Worm (Caenorhabditis elegans) whole organism, L1 larva: ENCODE results near the gene ZC190.5.
A peak's percentile ranks its signal among the peaks of the same experiment; 100 is the strongest.

Source experiments
- C16A3.4 ChIP-seq: fragments of 150-350 bp; optimal IDR thresholded peaks from 2 replicates; lab custom pipeline; 2014; ENCODE audit warnings: missing biosample characterization, missing genetic modification characterization
- Y116A8C.19 ChIP-seq: sonication (generic microtip); optimal IDR thresholded peaks from 2 replicates; lab custom pipeline; 2016; ENCODE audit warnings: missing compliant biosample characterization, missing genetic modification characterization, borderline replicate concordance
- alr-1 ChIP-seq: fragments of 200-800 bp; sonication (Bioruptor generic); optimal IDR thresholded peaks from 2 replicates; lab custom pipeline; 2018; ENCODE audit warnings: borderline replicate concordance, mild to moderate bottlenecking, missing genetic modification characterization, missing compliant biosample characterization
- ama-1 ChIP-seq: fragments of 150-350 bp; optimal IDR thresholded peaks from 2 replicates; lab custom pipeline; 2014
- blmp-1 ChIP-seq: fragments of 150-350 bp; optimal IDR thresholded peaks from 2 replicates; lab custom pipeline; 2014; ENCODE audit warnings: missing biosample characterization, missing genetic modification characterization
- ceh-63 ChIP-seq: fragments of 200-800 bp; sonication (Bioruptor generic); optimal IDR thresholded peaks from 2 replicates; lab custom pipeline; 2018; ENCODE audit warnings: mild to moderate bottlenecking, missing genetic modification characterization, missing compliant biosample characterization
- ceh-90 ChIP-seq: sonication (generic microtip); optimal IDR thresholded peaks from 2 replicates; lab custom pipeline; 2016; ENCODE audit warnings: missing genetic modification characterization, missing compliant biosample characterization
- ces-1 ChIP-seq: fragments of 150-350 bp; optimal IDR thresholded peaks from 2 replicates; lab custom pipeline; 2014; ENCODE audit warnings: missing biosample characterization, missing genetic modification reagents, missing genetic modification characterization
- efl-1 ChIP-seq, 4 experiments: fragments of 150-350 bp; optimal IDR thresholded peaks in 3 of 4; peaks in 1 of 4; 1 replicate in 1 of 4; 2 replicates in 3 of 4; lab custom pipeline; 2014; ENCODE audit warnings: missing biosample characterization in 2 of 4, missing genetic modification characterization in 2 of 4, missing genetic modification reagents in 2 of 4
- egl-13 ChIP-seq: sonication (generic microtip); optimal IDR thresholded peaks from 2 replicates; lab custom pipeline; 2016; ENCODE audit warnings: missing genotype, missing genetic modification reagents, missing genetic modification characterization, missing compliant biosample characterization
- elt-2 ChIP-seq: sonication (generic microtip); optimal IDR thresholded peaks from 2 replicates; lab custom pipeline; 2016; ENCODE audit warnings: missing genetic modification characterization, mild to moderate bottlenecking, inconsistent platforms, missing compliant biosample characterization, missing genetic modification reagents
- elt-3 ChIP-seq, 6 experiments: fragments of 150-350 bp in 1 of 6; sonication (generic microtip); optimal IDR thresholded peaks; 2 replicates each; lab custom pipeline; 2017 to 2018; ENCODE audit warnings: missing biosample characterization in 6 of 6, missing genetic modification characterization in 6 of 6, inconsistent platforms in 1 of 6
- fkh-8 ChIP-seq: sonication (generic microtip); optimal IDR thresholded peaks from 2 replicates; lab custom pipeline; 2016; ENCODE audit warnings: mild to moderate bottlenecking, missing genetic modification characterization, missing compliant biosample characterization
- grh-1 ChIP-seq: fragments of 200-800 bp; sonication (Bioruptor generic); IDR thresholded peaks from 2 replicates; pipeline ENCODE4 v1.3.6; 2022; ENCODE audit warnings: missing genetic modification reagents, missing genetic modification characterization, missing compliant biosample characterization
- irx-1 ChIP-seq: sonication (generic microtip); optimal IDR thresholded peaks from 2 replicates; lab custom pipeline; 2016; ENCODE audit warnings: missing genetic modification characterization, missing compliant biosample characterization
- isw-1 ChIP-seq: fragments of 200-800 bp; sonication (Bioruptor generic); IDR thresholded peaks from 2 replicates; pipeline ENCODE4 v1.3.6; 2022; ENCODE audit warnings: missing genetic modification characterization, missing compliant biosample characterization
- jun-1 ChIP-seq: fragments of 150-350 bp; optimal IDR thresholded peaks from 2 replicates; lab custom pipeline; 2014; ENCODE audit warnings: missing biosample characterization, missing genetic modification reagents, missing genetic modification characterization
- lin-13 ChIP-seq: fragments of 150-350 bp; optimal IDR thresholded peaks from 2 replicates; lab custom pipeline; 2014; ENCODE audit warnings: missing biosample characterization, missing genetic modification reagents, missing genetic modification characterization
- lin-14 ChIP-seq: fragments of 200-800 bp; sonication (Bioruptor generic); optimal IDR thresholded peaks from 2 replicates; lab custom pipeline; 2018; ENCODE audit warnings: mild to moderate bottlenecking, missing genetic modification characterization, moderate library complexity, missing compliant biosample characterization
- lin-35 ChIP-seq, 2 experiments: fragments of 150-350 bp; optimal IDR thresholded peaks; 2 replicates each; lab custom pipeline; 2014; ENCODE audit warnings: missing biosample characterization in 2 of 2, missing genetic modification characterization in 2 of 2, missing genetic modification reagents in 2 of 2
- lsy-2 ChIP-seq, 2 experiments: fragments of 150-350 bp; optimal IDR thresholded peaks; 2 replicates each; lab custom pipeline; 2014; ENCODE audit warnings: missing biosample characterization in 2 of 2, missing genetic modification characterization in 2 of 2
- mdl-1 ChIP-seq, 2 experiments: fragments of 150-350 bp; optimal IDR thresholded peaks; 2 replicates each; lab custom pipeline; 2014 to 2017; ENCODE audit warnings: missing biosample characterization in 2 of 2, missing genetic modification characterization in 2 of 2, inconsistent platforms in 1 of 2
- mep-1 ChIP-seq: fragments of 150-350 bp; optimal IDR thresholded peaks from 2 replicates; lab custom pipeline; 2014; ENCODE audit warnings: missing biosample characterization, missing genetic modification characterization
- nhr-11 ChIP-seq: fragments of 150-350 bp; optimal IDR thresholded peaks from 2 replicates; lab custom pipeline; 2014; ENCODE audit warnings: missing biosample characterization, missing genetic modification characterization
- nhr-12 ChIP-seq: sonication (generic microtip); optimal IDR thresholded peaks from 2 replicates; lab custom pipeline; 2017; ENCODE audit warnings: missing biosample characterization, missing genetic modification characterization
- nhr-19 ChIP-seq: fragments of 200-800 bp; sonication (Bioruptor generic); conservative IDR thresholded peaks from 2 replicates; pipeline ENCODE4 v1.3.6; 2022; ENCODE audit warnings: missing genetic modification characterization, missing compliant biosample characterization
- nhr-20 ChIP-seq: sonication (generic microtip); optimal IDR thresholded peaks from 2 replicates; lab custom pipeline; 2016; ENCODE audit warnings: mild to moderate bottlenecking, missing genetic modification characterization, missing compliant biosample characterization
- nhr-237 ChIP-seq: fragments of 150-350 bp; optimal IDR thresholded peaks from 2 replicates; lab custom pipeline; 2014; ENCODE audit warnings: missing biosample characterization, missing genetic modification characterization
- nhr-47 ChIP-seq: sonication (generic microtip); optimal IDR thresholded peaks from 2 replicates; lab custom pipeline; 2016; ENCODE audit warnings: mild to moderate bottlenecking, missing genetic modification characterization, moderate library complexity, missing compliant biosample characterization
- nhr-71 ChIP-seq: sonication (generic microtip); optimal IDR thresholded peaks from 2 replicates; lab custom pipeline; 2016; ENCODE audit warnings: mild to moderate bottlenecking, missing genetic modification characterization, moderate library complexity, missing compliant biosample characterization
- nhr-76 ChIP-seq: sonication (generic microtip); optimal IDR thresholded peaks from 2 replicates; lab custom pipeline; 2017; ENCODE audit warnings: missing biosample characterization, missing genetic modification characterization
- nhr-85 ChIP-seq: sonication (generic microtip); peaks from one replicate; lab custom pipeline; 2016; ENCODE audit warnings: missing genetic modification characterization, inconsistent platforms, missing compliant biosample characterization
- nhr-90 ChIP-seq: sonication (generic microtip); optimal IDR thresholded peaks from 2 replicates; lab custom pipeline; 2016; ENCODE audit warnings: mild to moderate bottlenecking, missing genetic modification characterization, missing compliant biosample characterization; ENCODE audit not compliant: poor library complexity
- pax-3 ChIP-seq: fragments of 200-800 bp; sonication (Bioruptor generic); optimal IDR thresholded peaks from 2 replicates; lab custom pipeline; 2018; ENCODE audit warnings: mild to moderate bottlenecking, missing genetic modification characterization, moderate library complexity, missing compliant biosample characterization
- pqm-1 ChIP-seq: sonication (generic microtip); optimal IDR thresholded peaks from 3 replicates; lab custom pipeline; 2017; ENCODE audit warnings: missing biosample characterization, missing genetic modification characterization
- rnt-1 ChIP-seq: sonication (generic microtip); optimal IDR thresholded peaks from 2 replicates; lab custom pipeline; 2016; ENCODE audit warnings: mild to moderate bottlenecking, missing genetic modification characterization, moderate library complexity, missing compliant biosample characterization
- skn-1 ChIP-seq: fragments of 150-350 bp; optimal IDR thresholded peaks from 2 replicates; lab custom pipeline; 2014; ENCODE audit warnings: missing biosample characterization, missing genetic modification characterization
- snpc-4 ChIP-seq: fragments of 150-350 bp; optimal IDR thresholded peaks from 2 replicates; lab custom pipeline; 2014; ENCODE audit warnings: missing biosample characterization, missing genetic modification characterization
- swsn-7 ChIP-seq: sonication (generic microtip); optimal IDR thresholded peaks from 2 replicates; lab custom pipeline; 2016; ENCODE audit warnings: missing genetic modification characterization, missing compliant biosample characterization
- tlp-1 ChIP-seq: fragments of 150-350 bp; optimal IDR thresholded peaks from 2 replicates; lab custom pipeline; 2014; ENCODE audit warnings: missing biosample characterization, missing genetic modification characterization
- unc-62 ChIP-seq: fragments of 150-350 bp; optimal IDR thresholded peaks from 2 replicates; lab custom pipeline; 2014; ENCODE audit warnings: missing biosample characterization, missing genetic modification reagents, missing genetic modification characterization
- zag-1 ChIP-seq: fragments of 150-350 bp; optimal IDR thresholded peaks from 2 replicates; lab custom pipeline; 2014; ENCODE audit warnings: missing biosample characterization, missing genetic modification characterization

ZC190.5 gene

ce11 chrV:8654460-8655419, 18.7 kb downstream of the ZC190.5 start (continued):
- TF ChIP-seq lin-13 (GFP tag; lab: Kevin White, UChicago) (no peak), C16A3.4 (tag; lab: Kevin White, UChicago) (no peak), elt-3 (tag; optimal IDR thresholded peaks at IDR 0.05; lab: Kevin White, UChicago) (no peak), elt-2 (tag; lab: Kevin White, UChicago) (peak; percentile 41), nhr-12 (no peak), ceh-63 (GFP tag; lab: Kevin White, UChicago) (no peak), mdl-1 (tag; optimal IDR thresholded peaks at IDR 0.05; lab: Kevin White, UChicago) (no peak), nhr-237 (tag; lab: Kevin White, UChicago) (no peak), pax-3 (tag; lab: Kevin White, UChicago) (no peak), nhr-19 (GFP tag; lab: Robert Waterston, UW) (no peak), egl-13 (tag; lab: Kevin White, UChicago) (no peak), jun-1 (tag; lab: Kevin White, UChicago) (no peak), ceh-90 (tag; lab: Kevin White, UChicago) (no peak), nhr-85 (tag; lab: Kevin White, UChicago) (no peak), nhr-11 (tag; lab: Kevin White, UChicago) (no peak), irx-1 (no peak), lin-14 (GFP tag; lab: Kevin White, UChicago) (peak; percentile 70), rnt-1 (peak; percentile 31)

ce11 chrV:8653080-8653821, 20.1 kb downstream of the ZC190.5 start:
- TF ChIP-seq nhr-71 (tag; lab: Kevin White, UChicago) (peak; percentile 34), nhr-90 (tag; lab: Kevin White, UChicago) (peak; percentile 33), swsn-7 (no peak), lin-35 (GFP tag; optimal IDR thresholded peaks at IDR 0.05; lab: Kevin White, UChicago) (peak in 1 of 2 experiments; percentile 5), pqm-1 (tag; lab: Kevin White, UChicago) (no peak), tlp-1 (tag; lab: Kevin White, UChicago) (peak; percentile 10), nhr-19 (GFP tag; lab: Robert Waterston, UW) (peak; percentile 20; the same call in 1 of the 2 replicates), nhr-85 (tag; lab: Kevin White, UChicago) (peak; percentile 93), blmp-1 (tag; lab: Kevin White, UChicago) (peak; percentile 86), nhr-20 (tag; lab: Kevin White, UChicago) (peak; percentile 23), mep-1 (tag; lab: Kevin White, UChicago) (no peak), lin-13 (GFP tag; lab: Kevin White, UChicago) (no peak), rnt-1 (peak; percentile 47), elt-3 (tag; optimal IDR thresholded peaks at IDR 0.05; lab: Kevin White, UChicago) (peak in 4 of 6 experiments; percentile 8 to 88 (median 58)), efl-1 (optimal IDR thresholded peaks at IDR 0.05; lab: Kevin White, UChicago) (no peak), efl-1 (GFP tag; optimal IDR thresholded peaks at IDR 0.05 in 1 of 2; lab: Kevin White, UChicago) (no peak), elt-2 (tag; lab: Kevin White, UChicago) (peak; percentile 18)

ce11 chrV:8652177-8652576, 21.2 kb downstream of the ZC190.5 start:
- TF ChIP-seq fkh-8 (tag; lab: Kevin White, UChicago) (no peak), lin-13 (GFP tag; lab: Kevin White, UChicago) (no peak), grh-1 (0 out of 2 replicates have a peak, but pooled peaks have one; percentile 6), zag-1 (tag; lab: Kevin White, UChicago) (no peak), lsy-2 (tag; optimal IDR thresholded peaks at IDR 0.05; lab: Kevin White, UChicago) (no peak), ceh-90 (tag; lab: Kevin White, UChicago) (no peak), nhr-20 (tag; lab: Kevin White, UChicago) (peak; percentile 43), nhr-85 (tag; lab: Kevin White, UChicago) (peak; percentile 92), ama-1 (lab: Kevin White, UChicago) (no peak), isw-1 (GFP tag; lab: Robert Waterston, UW) (no peak), nhr-19 (GFP tag; lab: Robert Waterston, UW) (no peak), nhr-71 (tag; lab: Kevin White, UChicago) (peak; percentile 22), tlp-1 (tag; lab: Kevin White, UChicago) (no peak), nhr-76 (tag; lab: Kevin White, UChicago) (no peak), ces-1 (GFP tag; lab: Kevin White, UChicago) (no peak), rnt-1 (peak; percentile 38), unc-62 (GFP tag; lab: Kevin White, UChicago) (no peak), elt-3 (tag; optimal IDR thresholded peaks at IDR 0.05; lab: Kevin White, UChicago) (peak in 1 of 6 experiments; percentile 14), irx-1 (peak; percentile 23), nhr-47 (tag; lab: Kevin White, UChicago) (no peak), skn-1 (tag; lab: Kevin White, UChicago) (no peak), swsn-7 (no peak), alr-1 (tag; lab: Kevin White, UChicago) (no peak), lin-14 (GFP tag; lab: Kevin White, UChicago) (peak; percentile 58), snpc-4 (tag; lab: Kevin White, UChicago) (no peak), Y116A8C.19 (tag; lab: Kevin White, UChicago) (no peak)
